Worm (Caenorhabditis elegans): Measurements from ENCODE around the gene C29E4.10.

C29E4.10 gene

ce11 chrIII:7972061-7972460 is 34.4 kb downstream of the C29E4.10 start, which contains the start of gene F54H12.5:
Gene F54H12.5, minus strand, starts transcription at chrIII:7972161.
- peak; percentile 27 for TF ChIP-seq ceh-39 (tag; optimal IDR thresholded peaks at IDR 0.05)
- TF ChIP-seq elt-3 (tag; optimal IDR thresholded peaks at IDR 0.05), result no peak

- TF ChIP-seq hlh-1 (tag; optimal IDR thresholded peaks at IDR 0.05) (no peak), pha-4 (tag; optimal IDR thresholded peaks at IDR 0.05) (no peak), nhr-28 (tag; optimal IDR thresholded peaks at IDR 0.05) (no peak), cnd-1 (tag; optimal IDR thresholded peaks at IDR 0.05) (no peak), lsy-2 (tag; optimal IDR thresholded peaks at IDR 0.05) (no peak), tbx-8 (GFP tag; optimal IDR thresholded peaks at IDR 0.05) (no peak), nhr-12 (tag; optimal IDR thresholded peaks at IDR 0.05) (no peak), elt-1 (tag; optimal IDR thresholded peaks at IDR 0.05; ENCODE audit: borderline replicate concordance, insufficient read depth) (no peak), flh-1 (GFP tag; optimal IDR thresholded peaks at IDR 0.05) (no peak), ham-2 (GFP tag; optimal IDR thresholded peaks at IDR 0.05) (no peak), zip-8 (tag; optimal IDR thresholded peaks at IDR 0.05) (no peak), sptf-1 (tag; optimal IDR thresholded peaks at IDR 0.05) (no peak), M03D4.4 (tag; optimal IDR thresholded peaks at IDR 0.05) (no peak), mab-5 (tag; optimal IDR thresholded peaks at IDR 0.05) (no peak), elt-3 (tag; optimal IDR thresholded peaks at IDR 0.05) (no peak)
Measured at ce11 chrIII:7972687-7973086, 35.0 kb downstream of the C29E4.10 start.

ce11 chrIII:7973201-7973767 is 35.6 kb downstream of the C29E4.10 start, which contains the start of the genes eef-1B.1 and aco-2:
Gene eef-1B.1, minus strand, starts transcription at chrIII:7973386.
Gene aco-2, plus strand, starts transcription at chrIII:7973717.
- TF ChIP-seq nhr-237 (tag; optimal IDR thresholded peaks at IDR 0.05) (peak; percentile 28), unc-62 (GFP tag; optimal IDR thresholded peaks at IDR 0.05) (peak; percentile 6), pha-4 (tag; optimal IDR thresholded peaks at IDR 0.05) (peak; percentile 67), ces-1 (GFP tag; optimal IDR thresholded peaks at IDR 0.05) (peak; percentile 33), nhr-12 (tag; optimal IDR thresholded peaks at IDR 0.05) (no peak), lsy-2 (tag; optimal IDR thresholded peaks at IDR 0.05) (peak; percentile 80), snpc-4 (tag; optimal IDR thresholded peaks at IDR 0.05) (no peak), lin-13 (tag; optimal IDR thresholded peaks at IDR 0.05) (peak; percentile 43), drap-1 (GFP tag; optimal IDR thresholded peaks at IDR 0.05) (peak; percentile 22), elt-1 (tag; optimal IDR thresholded peaks at IDR 0.05; ENCODE audit: borderline replicate concordance, insufficient read depth) (no peak), hlh-1 (tag; optimal IDR thresholded peaks at IDR 0.05) (peak; percentile 28), mep-1 (tag; optimal IDR thresholded peaks at IDR 0.05) (peak; percentile 30)

ce11 chrIII:7973968-7974607 is 36.4 kb downstream of the C29E4.10 start:
- TF ChIP-seq ceh-39 (tag; optimal IDR thresholded peaks at IDR 0.05) (no peak), ceh-83 (GFP tag; optimal IDR thresholded peaks at IDR 0.05) (no peak), tbx-8 (GFP tag; optimal IDR thresholded peaks at IDR 0.05) (no peak), blmp-1 (tag; optimal IDR thresholded peaks at IDR 0.05) (no peak)

- TF ChIP-seq nhr-28 (tag; optimal IDR thresholded peaks at IDR 0.05) (no peak), zip-8 (tag; optimal IDR thresholded peaks at IDR 0.05) (no peak), lin-13 (tag; optimal IDR thresholded peaks at IDR 0.05) (no peak), lin-32 (GFP tag; optimal IDR thresholded peaks at IDR 0.05) (no peak), bed-3 (GFP tag; optimal IDR thresholded peaks at IDR 0.05) (no peak), unc-39 (tag; optimal IDR thresholded peaks at IDR 0.05) (no peak), elt-1 (tag; optimal IDR thresholded peaks at IDR 0.05; ENCODE audit: borderline replicate concordance, insufficient read depth) (no peak), ham-2 (GFP tag; optimal IDR thresholded peaks at IDR 0.05) (no peak), ztf-11 (tag; optimal IDR thresholded peaks at IDR 0.05) (no peak), nhr-12 (tag; optimal IDR thresholded peaks at IDR 0.05) (no peak), sptf-1 (tag; optimal IDR thresholded peaks at IDR 0.05) (no peak), ceh-39 (tag; optimal IDR thresholded peaks at IDR 0.05) (no peak)
Measured at ce11 chrIII:7977224-7977623, 39.6 kb downstream of the C29E4.10 start.

ce11 chrIII:7977777-7978176 is 40.1 kb downstream of the C29E4.10 start, which contains the start of gene C06G4.4:
Gene C06G4.4, minus strand, starts transcription at chrIII:7977812.
- TF ChIP-seq cnd-1 (tag; optimal IDR thresholded peaks at IDR 0.05) (no peak), snpc-4 (tag; optimal IDR thresholded peaks at IDR 0.05) (no peak), unc-62 (GFP tag; optimal IDR thresholded peaks at IDR 0.05) (no peak)

All from whole organism, mixed stage, embryonic.